Worm (Caenorhabditis elegans) whole organism, L4 larva: ENCODE measurements around the gene mak-1.

ENCODE experiments used
- F10B5.3 ChIP-seq: sonication (generic microtip); optimal IDR thresholded peaks from 2 replicates; lab custom pipeline; 2016; ENCODE audit warnings: mild to moderate bottlenecking, missing genetic modification characterization, missing compliant biosample characterization
- F37D6.2 ChIP-seq: sonication (generic microtip); optimal IDR thresholded peaks from 2 replicates; lab custom pipeline; 2016; ENCODE audit warnings: mild to moderate bottlenecking, missing genetic modification characterization, missing compliant biosample characterization
- F44E2.7 ChIP-seq: fragments of 200-800 bp; sonication (Bioruptor generic); IDR thresholded peaks from 2 replicates; pipeline ENCODE4 v2.1.2; 2022; ENCODE audit warnings: missing genetic modification characterization, missing compliant biosample characterization
- R02D3.7 ChIP-seq: fragments of 150-350 bp; sonication (generic microtip); optimal IDR thresholded peaks from 3 replicates; lab custom pipeline; 2014; ENCODE audit warnings: missing biosample characterization, missing genetic modification characterization
- T26A8.4 ChIP-seq: fragments of 200-800 bp; sonication (Bioruptor generic); IDR thresholded peaks from 2 replicates; pipeline ENCODE4 v1.3.6; 2022; ENCODE audit warnings: missing genetic modification characterization, missing compliant biosample characterization
- Y105C5A.15 ChIP-seq: fragments of 200-800 bp; sonication (Bioruptor generic); IDR thresholded peaks from 2 replicates; pipeline ENCODE4 v1.3.6; 2022; ENCODE audit warnings: missing genetic modification characterization, missing compliant biosample characterization
- ZK546.5 ChIP-seq, 2 experiments: sonication (generic microtip); optimal IDR thresholded peaks; 2 replicates each; lab custom pipeline; 2017; ENCODE audit warnings: missing biosample characterization in 2 of 2, missing genetic modification characterization in 2 of 2
- aly-2 ChIP-seq: sonication (generic microtip); optimal IDR thresholded peaks from 2 replicates; lab custom pipeline; 2018; ENCODE audit warnings: missing biosample characterization, missing genetic modification characterization
- ama-1 ChIP-seq: fragments of 150-350 bp; optimal IDR thresholded peaks from 2 replicates; lab custom pipeline; 2014; ENCODE audit warnings: inconsistent platforms, mixed read lengths
- ceh-44 ChIP-seq: fragments of 200-800 bp; sonication (Bioruptor generic); IDR thresholded peaks from 2 replicates; pipeline ENCODE4 v1.3.6; 2022; ENCODE audit warnings: missing genetic modification reagents, missing genetic modification characterization, missing compliant biosample characterization
- ceh-82 ChIP-seq: sonication (generic microtip); optimal IDR thresholded peaks from 2 replicates; lab custom pipeline; 2017; ENCODE audit warnings: missing biosample characterization, missing genetic modification characterization
- ces-1 ChIP-seq: fragments of 150-350 bp; sonication (generic microtip); optimal IDR thresholded peaks from 4 replicates; lab custom pipeline; 2014; ENCODE audit warnings: missing biosample characterization, missing genetic modification reagents, missing genetic modification characterization
- cey-2 ChIP-seq: sonication (generic microtip); optimal IDR thresholded peaks from 3 replicates; lab custom pipeline; 2017; ENCODE audit warnings: missing genetic modification characterization, mild to moderate bottlenecking, missing compliant biosample characterization, antibody characterized with exemption, borderline replicate concordance; ENCODE audit not compliant: insufficient read depth
- daf-16 ChIP-seq, 3 experiments: sonication (generic microtip); optimal IDR thresholded peaks; 2 replicates each; lab custom pipeline; 2016 to 2017; ENCODE audit warnings: missing genetic modification characterization in 3 of 3, missing genetic modification reagents in 3 of 3, mild to moderate bottlenecking in 2 of 3, missing compliant biosample characterization in 2 of 3, missing biosample characterization in 1 of 3, moderate library complexity in 1 of 3
- daf-19 ChIP-seq: fragments of 200-800 bp; sonication (Bioruptor generic); conservative IDR thresholded peaks from 2 replicates; pipeline ENCODE4 v1.3.6; 2022; ENCODE audit warnings: missing genetic modification characterization, missing compliant biosample characterization
- dmd-6 ChIP-seq: fragments of 200-800 bp; sonication (Bioruptor generic); IDR thresholded peaks from 2 replicates; pipeline ENCODE4 v1.3.6; 2022; ENCODE audit warnings: missing genetic modification reagents, missing genetic modification characterization, missing compliant biosample characterization
- dmd-9 ChIP-seq: fragments of 200-800 bp; sonication (Bioruptor generic); IDR thresholded peaks from 2 replicates; pipeline ENCODE4 v1.3.6; 2022; ENCODE audit warnings: missing genetic modification reagents, missing genetic modification characterization, missing compliant biosample characterization
- duxl-1 ChIP-seq: sonication (generic microtip); optimal IDR thresholded peaks from 2 replicates; lab custom pipeline; 2016; ENCODE audit warnings: mild to moderate bottlenecking, missing genetic modification characterization, moderate library complexity, missing compliant biosample characterization; ENCODE audit not compliant: poor library complexity
- dve-1 ChIP-seq: sonication (generic microtip); optimal IDR thresholded peaks from 2 replicates; lab custom pipeline; 2017; ENCODE audit warnings: antibody characterized with exemption, mild to moderate bottlenecking, missing genetic modification characterization, missing compliant biosample characterization; ENCODE audit not compliant: insufficient read depth
- egl-27 ChIP-seq: sonication (generic microtip); optimal IDR thresholded peaks from 3 replicates; lab custom pipeline; 2017; ENCODE audit warnings: missing biosample characterization, missing genetic modification reagents, missing genetic modification characterization
- egl-43 ChIP-seq: fragments of 200-800 bp; sonication (Bioruptor generic); IDR thresholded peaks from 2 replicates; pipeline ENCODE4 v1.3.6; 2022; ENCODE audit warnings: missing genetic modification reagents, missing genetic modification characterization, missing compliant biosample characterization
- fkh-10 ChIP-seq: fragments of 150-350 bp; optimal IDR thresholded peaks from 2 replicates; lab custom pipeline; 2014; ENCODE audit warnings: missing biosample characterization, missing genetic modification reagents, missing genetic modification characterization
- gei-8 ChIP-seq: fragments of 200-800 bp; sonication (Bioruptor generic); optimal IDR thresholded peaks from 2 replicates; lab custom pipeline; 2018; ENCODE audit warnings: mild to moderate bottlenecking, missing genetic modification characterization, missing compliant biosample characterization
- hmg-1.1 ChIP-seq: fragments of 200-800 bp; sonication (Bioruptor generic); IDR thresholded peaks from 2 replicates; pipeline ENCODE4 v1.3.6; 2022; ENCODE audit warnings: missing genetic modification reagents, missing genetic modification characterization, missing compliant biosample characterization
- jun-1 ChIP-seq: fragments of 150-350 bp; optimal IDR thresholded peaks from 2 replicates; lab custom pipeline; 2014; ENCODE audit warnings: missing biosample characterization, missing genetic modification reagents, missing genetic modification characterization
- lim-7 ChIP-seq: fragments of 200-800 bp; sonication (Bioruptor generic); IDR thresholded peaks from 2 replicates; pipeline ENCODE4 v1.3.6; 2022; ENCODE audit warnings: missing genetic modification characterization, missing compliant biosample characterization
- lin-13 ChIP-seq: fragments of 150-350 bp; optimal IDR thresholded peaks from 2 replicates; lab custom pipeline; 2014; ENCODE audit warnings: missing biosample characterization, missing genetic modification reagents, missing genetic modification characterization
- lin-15B ChIP-seq: fragments of 150-350 bp; sonication (generic microtip); optimal IDR thresholded peaks from 3 replicates; lab custom pipeline; 2014; ENCODE audit warnings: missing biosample characterization, missing genetic modification characterization
- madf-5 ChIP-seq, 2 experiments: fragments of 200-800 bp; sonication (Bioruptor generic); IDR thresholded peaks; 2 replicates each; pipeline ENCODE4 v1.3.6; 2022; ENCODE audit warnings: missing compliant biosample characterization in 2 of 2, missing genetic modification characterization in 2 of 2
- madf-9 ChIP-seq: fragments of 200-800 bp; sonication (Bioruptor generic); conservative IDR thresholded peaks from 2 replicates; pipeline ENCODE4 v1.3.6; 2022; ENCODE audit warnings: missing genetic modification reagents, missing genetic modification characterization, missing compliant biosample characterization
- mdl-1 ChIP-seq, 2 experiments: fragments of 150-350 bp in 1 of 2; sonication (generic microtip) in 1 of 2; optimal IDR thresholded peaks; 2 replicates each; lab custom pipeline; 2014 to 2017; ENCODE audit warnings: missing biosample characterization in 2 of 2, missing genetic modification characterization in 2 of 2
- mep-1 ChIP-seq: fragments of 150-350 bp; sonication (generic microtip); optimal IDR thresholded peaks from 3 replicates; lab custom pipeline; 2014; ENCODE audit warnings: missing biosample characterization, missing genetic modification characterization
- mes-2 ChIP-seq: sonication (generic microtip); optimal IDR thresholded peaks from 2 replicates; lab custom pipeline; 2016; ENCODE audit warnings: missing genotype, mild to moderate bottlenecking, missing genetic modification characterization, missing compliant biosample characterization; ENCODE audit not compliant: poor library complexity, severe bottlenecking
- mxl-2 ChIP-seq: fragments of 200-800 bp; sonication (Bioruptor generic); conservative IDR thresholded peaks from 2 replicates; pipeline ENCODE4 v1.3.6; 2022; ENCODE audit warnings: missing genetic modification reagents, missing genetic modification characterization, missing compliant biosample characterization
- nhr-28 ChIP-seq: fragments of 150-350 bp; optimal IDR thresholded peaks from 2 replicates; lab custom pipeline; 2014; ENCODE audit warnings: missing biosample characterization, missing genetic modification characterization
- nhr-41 ChIP-seq: fragments of 200-800 bp; sonication (Bioruptor generic); IDR thresholded peaks from 2 replicates; pipeline ENCODE4 v1.3.6; 2022; ENCODE audit warnings: missing genetic modification reagents, missing genetic modification characterization, missing compliant biosample characterization
- nhr-42 ChIP-seq: fragments of 200-800 bp; sonication (Bioruptor generic); IDR thresholded peaks from 2 replicates; pipeline ENCODE4 v1.3.6; 2022; ENCODE audit warnings: missing genetic modification characterization, missing compliant biosample characterization
- nhr-48 ChIP-seq: sonication (generic microtip); optimal IDR thresholded peaks from 2 replicates; lab custom pipeline; 2016; ENCODE audit warnings: mild to moderate bottlenecking, missing genetic modification characterization, missing compliant biosample characterization
- nhr-6 ChIP-seq: fragments of 150-350 bp; optimal IDR thresholded peaks from 2 replicates; lab custom pipeline; 2014; ENCODE audit warnings: missing biosample characterization, missing genetic modification characterization
- nhr-76 ChIP-seq: fragments of 150-350 bp; optimal IDR thresholded peaks from 2 replicates; lab custom pipeline; 2014; ENCODE audit warnings: missing biosample characterization, missing genetic modification characterization
- php-3 ChIP-seq: fragments of 200-800 bp; sonication (Bioruptor generic); IDR thresholded peaks from 2 replicates; pipeline ENCODE4 v1.3.6; 2022; ENCODE audit warnings: missing genetic modification reagents, missing genetic modification characterization, missing compliant biosample characterization
- set-16 ChIP-seq: fragments of 200-800 bp; sonication (Bioruptor generic); IDR thresholded peaks from 2 replicates; pipeline ENCODE4 v1.3.6; 2022; ENCODE audit warnings: missing genetic modification reagents, missing genetic modification characterization, missing compliant biosample characterization
- skn-1 ChIP-seq: fragments of 150-350 bp; optimal IDR thresholded peaks from 2 replicates; lab custom pipeline; 2014; ENCODE audit warnings: missing biosample characterization, missing genetic modification characterization
- spr-1 ChIP-seq: sonication (generic microtip); optimal IDR thresholded peaks from 2 replicates; lab custom pipeline; 2016; ENCODE audit warnings: mild to moderate bottlenecking, missing genetic modification characterization, missing compliant biosample characterization
- unc-39 ChIP-seq: sonication (generic microtip); optimal IDR thresholded peaks from 2 replicates; lab custom pipeline; 2017; ENCODE audit warnings: missing biosample characterization, missing genetic modification characterization
- zfp-3 ChIP-seq: fragments of 200-800 bp; sonication (Bioruptor generic); conservative IDR thresholded peaks from 2 replicates; pipeline ENCODE4 v1.3.6; 2022; ENCODE audit warnings: missing genetic modification reagents, missing genetic modification characterization, missing compliant biosample characterization
- ztf-11 ChIP-seq: fragments of 150-350 bp; optimal IDR thresholded peaks from 2 replicates; lab custom pipeline; 2014; ENCODE audit warnings: missing biosample characterization, missing genetic modification characterization

The mak-1 gene

ce11 chrII:8747246-8747938 lies 3.5 kb downstream of the mak-1 start (continued):
- TF ChIP-seq daf-16 (GFP tag; optimal IDR thresholded peaks at IDR 0.05; lab: Kevin White, UChicago): peak in 1 of 2 experiments; percentile 11
- TF ChIP-seq daf-16 (tag; optimal IDR thresholded peaks at IDR 0.05; lab: Kevin White, UChicago): peak; percentile 74
- TF ChIP-seq mxl-2 (GFP tag; lab: Robert Waterston, UW): no peak
- peak; percentile 80 for TF ChIP-seq mep-1 (tag; lab: Kevin White, UChicago)
- TF ChIP-seq ceh-82 (tag; lab: Kevin White, UChicago): no peak
- TF ChIP-seq nhr-41: no peak
- no peak for TF ChIP-seq ZK546.5 (tag; optimal IDR thresholded peaks at IDR 0.05; lab: Kevin White, UChicago)
- no peak for TF ChIP-seq ceh-44 (GFP tag; lab: Robert Waterston, UW)
- no peak for TF ChIP-seq F10B5.3 (tag; lab: Kevin White, UChicago)
- no peak for TF ChIP-seq lin-13
- TF ChIP-seq Y105C5A.15 (GFP tag; lab: Robert Waterston, UW): 0 out of 2 replicates have a peak, but pooled peaks have one; percentile 34
- TF ChIP-seq mes-2 (tag; lab: Kevin White, UChicago): peak; percentile 57
- no peak for TF ChIP-seq aly-2 (tag; lab: Kevin White, UChicago)
- TF ChIP-seq ama-1 (lab: Kevin White, UChicago): peak; percentile 99
- peak; percentile 4 for TF ChIP-seq nhr-76 (tag; lab: Kevin White, UChicago)
- no peak for TF ChIP-seq ztf-11 (tag; lab: Kevin White, UChicago)
- TF ChIP-seq jun-1 (tag; lab: Kevin White, UChicago): no peak
- no peak for TF ChIP-seq unc-39 (tag; lab: Kevin White, UChicago)
- no peak for TF ChIP-seq ces-1 (GFP tag; lab: Kevin White, UChicago)
- TF ChIP-seq egl-43 (GFP tag; lab: Robert Waterston, UW): 0 out of 2 replicates have a peak, but pooled peaks have one; percentile 25
- peak; percentile 49 for TF ChIP-seq nhr-48
- TF ChIP-seq egl-27 (tag; lab: Kevin White, UChicago): no peak
- TF ChIP-seq lin-15B (tag; lab: Kevin White, UChicago): no peak
- TF ChIP-seq gei-8: peak; percentile 22
- no peak; the same call in none of the 2 replicates for TF ChIP-seq php-3
- TF ChIP-seq spr-1 (tag; lab: Kevin White, UChicago): peak; percentile 57
- TF ChIP-seq dmd-6: peak; percentile 52

- no peak for TF ChIP-seq lim-7 (GFP tag; lab: Robert Waterston, UW)
- no peak for TF ChIP-seq ceh-82 (tag; lab: Kevin White, UChicago)
- no peak for TF ChIP-seq skn-1 (tag; lab: Kevin White, UChicago)
- no peak for TF ChIP-seq F37D6.2 (tag; lab: Kevin White, UChicago)
- TF ChIP-seq ztf-11 (tag; lab: Kevin White, UChicago): no peak
- no peak for TF ChIP-seq zfp-3
- TF ChIP-seq nhr-28 (tag; lab: Kevin White, UChicago): peak; percentile 38
- TF ChIP-seq F44E2.7 (GFP tag; lab: Robert Waterston, UW): no peak
- TF ChIP-seq egl-43 (GFP tag; lab: Robert Waterston, UW): 0 out of 2 replicates have a peak, but pooled peaks have one; percentile 71
- no peak for TF ChIP-seq madf-9 (GFP tag; lab: Robert Waterston, UW)
- TF ChIP-seq fkh-10 (GFP tag; lab: Kevin White, UChicago): no peak
- TF ChIP-seq T26A8.4 (GFP tag; lab: Robert Waterston, UW): peak; percentile 14; the same call in 1 of the 2 replicates
- no peak for TF ChIP-seq duxl-1 (tag; lab: Kevin White, UChicago)
- TF ChIP-seq dmd-9 (GFP tag; lab: Robert Waterston, UW): no peak
- no peak for TF ChIP-seq mes-2 (tag; lab: Kevin White, UChicago)
- TF ChIP-seq dve-1 (tag; lab: Kevin White, UChicago): peak; percentile 52
- no peak for TF ChIP-seq nhr-6 (tag; lab: Kevin White, UChicago)
- peak in 1 of 2 experiments; percentile 24 for TF ChIP-seq mdl-1 (tag; optimal IDR thresholded peaks at IDR 0.05; lab: Kevin White, UChicago)
- TF ChIP-seq daf-19 (GFP tag; lab: Robert Waterston, UW): 0 out of 2 replicates have a peak, but pooled peaks have one; percentile 11
- TF ChIP-seq hmg-1.1 (GFP tag; lab: Robert Waterston, UW): no peak
- TF ChIP-seq R02D3.7 (tag; lab: Kevin White, UChicago): no peak
- TF ChIP-seq aly-2 (tag; lab: Kevin White, UChicago): no peak
- TF ChIP-seq set-16 (GFP tag; lab: Robert Waterston, UW): peak; percentile 49
- TF ChIP-seq nhr-42 (GFP tag; lab: Robert Waterston, UW): no peak
- no peak for TF ChIP-seq gei-8
- TF ChIP-seq cey-2 (tag; lab: Kevin White, UChicago): no peak
- TF ChIP-seq dmd-6: no peak
- TF ChIP-seq ceh-44 (GFP tag; lab: Robert Waterston, UW): no peak
- no peak for TF ChIP-seq madf-5 (GFP tag; IDR thresholded peaks at IDR 0.05; lab: Robert Waterston, UW)
- TF ChIP-seq egl-27 (tag; lab: Kevin White, UChicago): no peak
These were observed 4.1 kb downstream of the mak-1 start for ce11 chrII:8747939-8748352.
